Worm (Caenorhabditis elegans): ENCODE data around the gene sru-23.
"Not testable (repeated sequence)": the region's sequence is repeated elsewhere in the genome, so short reads cannot be mapped to it uniquely, and the experiment has no call there.

The sru-23 gene

ce11 chrV:15970820-15971219 lies 1.6 kb downstream of the sru-23 start:
- TF ChIP-seq unc-62 (GFP tag; optimal IDR thresholded peaks at IDR 0.05) = no peak

DNA sequence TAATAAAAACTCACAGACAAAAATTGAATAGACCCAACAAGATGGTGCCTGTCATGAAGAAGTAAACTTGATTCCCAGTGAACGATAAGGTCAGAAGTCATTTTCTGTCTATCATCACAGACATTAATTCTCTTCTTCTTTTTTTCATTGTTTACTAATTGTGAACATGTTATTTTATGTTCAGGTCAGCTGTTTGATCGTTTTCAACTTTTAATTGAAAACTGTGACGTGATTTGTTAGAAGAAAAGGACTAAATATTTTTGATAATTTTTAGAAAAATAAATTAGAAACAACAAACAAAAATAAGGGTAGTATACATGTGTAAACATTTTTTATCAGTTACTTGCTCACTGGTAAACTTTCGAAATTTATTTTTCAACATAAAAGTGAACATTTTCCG lies 2.7 kb downstream of the sru-23 start, which contains the start of gene F36G9.7:
TSS of gene F36G9.7 (minus strand) at position 101 of the 400 bp plus-strand sequence.
- TF ChIP-seq unc-62 (GFP tag; optimal IDR thresholded peaks at IDR 0.05) = no peak

DNA sequence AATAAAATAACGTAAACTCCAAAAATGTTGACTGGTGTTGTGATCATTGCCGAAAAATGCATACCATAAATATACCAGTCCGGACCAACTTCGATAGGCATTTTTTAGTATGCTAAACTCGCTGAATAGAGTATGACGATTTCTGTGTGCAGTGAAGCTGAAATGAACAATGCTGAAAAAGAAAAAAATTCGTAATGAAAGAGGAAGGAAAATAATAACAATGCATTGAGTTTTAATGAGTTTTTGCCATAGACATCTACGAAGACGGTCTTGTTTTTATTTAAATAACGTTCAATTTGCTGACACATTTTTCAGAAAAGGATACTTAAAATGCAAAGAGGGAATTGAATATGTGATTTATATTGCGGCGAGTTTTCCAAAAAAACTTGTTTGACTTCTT lies 4.8 kb downstream of the sru-23 start, which contains the start of gene sri-1:
TSS of gene sri-1 (minus strand) at position 101 of the 400 bp plus-strand sequence.
- no peak for TF ChIP-seq unc-62 (GFP tag; optimal IDR thresholded peaks at IDR 0.05)

- no peak for TF ChIP-seq unc-62 (GFP tag; optimal IDR thresholded peaks at IDR 0.05)
Measured at ce11 chrV:15965114-15965513, 7.3 kb downstream of the sru-23 start, which contains the start of gene sri-2. TSS of gene sri-2 (minus strand) at chrV:15965214.

- no peak for TF ChIP-seq unc-62 (GFP tag; optimal IDR thresholded peaks at IDR 0.05)
Measured at ce11 chrV:15959456-15959855, 12.9 kb downstream of the sru-23 start.

DNA sequence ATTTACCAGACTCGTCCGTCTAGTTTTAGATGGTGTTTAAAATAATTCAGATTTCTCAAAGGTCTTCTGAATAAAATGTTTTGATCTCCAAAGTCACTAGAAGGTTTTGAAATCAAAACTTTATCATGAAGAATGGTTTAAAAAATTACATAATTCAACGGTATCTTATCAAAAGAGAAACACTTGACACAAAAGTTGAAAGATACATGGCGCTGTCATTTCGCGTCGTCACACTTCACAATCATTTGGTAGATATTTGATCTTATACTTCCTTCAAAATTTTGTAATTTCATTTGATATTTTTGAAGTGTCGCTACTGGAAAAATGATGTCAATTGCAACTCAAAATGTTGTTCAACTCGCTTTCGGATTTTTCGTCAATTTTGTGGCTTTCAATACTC lies 15.3 kb downstream of the sru-23 start, which contains the start of gene F36G9.3:
TSS of gene F36G9.3 (plus strand) at position 301 of the 400 bp plus-strand sequence.
- TF ChIP-seq unc-62 (GFP tag; optimal IDR thresholded peaks at IDR 0.05) = no peak

DNA sequence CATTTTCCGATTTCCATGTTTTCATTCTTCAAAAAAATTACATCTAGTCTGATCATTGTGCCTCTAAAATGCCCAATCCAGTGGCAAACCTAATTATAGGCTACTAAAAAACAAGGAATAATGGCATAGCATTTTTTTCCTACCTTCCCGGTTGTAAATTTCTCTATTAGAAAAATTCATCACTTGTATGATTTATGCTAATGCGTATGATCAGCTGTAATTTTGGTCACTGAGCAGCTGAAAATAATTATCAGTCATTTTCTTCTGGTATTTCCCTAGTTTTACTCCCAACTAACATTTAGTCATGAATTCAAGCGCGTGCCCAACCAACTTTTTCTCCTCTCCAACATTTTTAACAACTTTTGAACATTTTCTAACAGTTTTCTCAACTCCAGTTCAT lies 16.9 kb downstream of the sru-23 start, which contains the start of gene srh-186:
TSS of gene srh-186 (plus strand) at position 301 of the 400 bp plus-strand sequence.
- TF ChIP-seq unc-62 (GFP tag; optimal IDR thresholded peaks at IDR 0.05) = no peak

DNA sequence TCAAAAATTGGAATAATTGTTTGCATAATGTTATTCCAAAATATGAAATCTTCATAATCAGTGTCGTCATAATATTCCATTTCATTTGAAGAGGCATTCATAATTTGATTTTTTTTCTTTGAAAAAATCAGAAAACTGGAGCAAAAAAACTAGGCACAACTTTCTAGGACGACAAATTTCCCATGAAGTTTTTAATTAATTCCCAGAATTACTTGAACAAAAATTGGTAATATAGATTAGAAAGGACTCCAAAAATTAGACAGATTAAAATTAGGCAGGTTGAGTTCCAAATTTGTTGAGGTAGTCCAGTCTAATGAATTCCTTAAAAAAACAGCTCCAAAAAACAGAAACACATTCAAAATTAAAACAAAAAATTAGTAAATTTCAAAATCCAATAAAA lies 17.5 kb downstream of the sru-23 start, which contains the start of gene srw-57:
TSS of gene srw-57 (minus strand) at position 101 of the 400 bp plus-strand sequence.
- no peak for TF ChIP-seq unc-62 (GFP tag; optimal IDR thresholded peaks at IDR 0.05)

- TF ChIP-seq unc-62 (GFP tag; optimal IDR thresholded peaks at IDR 0.05) = no peak
Measured at ce11 chrV:15952762-15953161, 19.6 kb downstream of the sru-23 start, which contains the start of gene srw-56. TSS of gene srw-56 (minus strand) at chrV:15952862.

- TF ChIP-seq unc-62 (GFP tag; optimal IDR thresholded peaks at IDR 0.05) = no peak
Measured at ce11 chrV:15950903-15951302, 21.5 kb downstream of the sru-23 start, which contains the start of gene srw-59. TSS of gene srw-59 (minus strand) at chrV:15951003.

DNA sequence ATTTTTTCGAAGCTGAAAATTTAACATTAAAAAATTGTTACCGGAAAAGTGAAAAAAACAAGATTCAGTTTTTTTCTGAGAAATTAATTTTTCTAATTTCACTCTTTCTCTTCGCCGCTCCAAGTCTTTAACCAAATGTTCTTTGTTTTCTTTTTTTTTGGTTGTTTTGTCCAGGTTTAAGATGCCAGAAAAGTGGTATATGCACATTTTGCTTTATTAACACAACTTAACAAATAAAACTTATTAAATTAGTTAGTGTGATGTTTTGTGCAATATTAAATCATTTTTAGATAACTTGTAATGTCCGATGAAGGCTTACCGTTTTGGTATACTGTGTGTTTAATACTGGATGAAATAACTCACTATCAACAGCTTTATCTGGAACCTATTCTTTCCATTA lies 29.3 kb downstream of the sru-23 start, which contains the start of gene srw-53:
TSS of gene srw-53 (plus strand) at position 301 of the 400 bp plus-strand sequence.
- no peak for TF ChIP-seq unc-62 (GFP tag; optimal IDR thresholded peaks at IDR 0.05)

ce11 chrV:15940254-15940653 lies 32.1 kb downstream of the sru-23 start, which contains the start of gene srw-55:
TSS of gene srw-55 (minus strand) at chrV:15940354.
- no peak for TF ChIP-seq unc-62 (GFP tag; optimal IDR thresholded peaks at IDR 0.05)

DNA sequence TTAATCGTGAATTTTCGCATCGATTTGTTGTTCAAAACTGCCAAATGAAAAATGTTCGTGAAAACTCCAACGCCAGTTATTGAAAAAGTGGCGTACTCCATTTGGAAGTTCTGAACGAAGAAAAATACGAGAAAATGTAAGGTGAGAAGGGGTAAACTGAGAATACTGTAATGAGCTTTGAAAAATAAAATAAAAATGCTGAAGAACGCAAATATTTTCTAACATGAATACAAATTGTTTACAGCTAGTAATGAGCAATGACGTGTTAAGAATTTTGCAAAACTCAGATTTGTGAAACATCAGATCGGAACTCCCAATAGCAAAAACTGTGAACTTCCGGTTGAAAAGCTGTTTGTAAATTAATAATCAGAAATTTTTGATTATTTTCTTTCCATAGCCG lies 40.0 kb downstream of the sru-23 start, which contains the start of gene srw-26:
TSS of gene srw-26 (minus strand) at position 101 of the 400 bp plus-strand sequence.
- TF ChIP-seq unc-62 (GFP tag; optimal IDR thresholded peaks at IDR 0.05) = no peak

DNA sequence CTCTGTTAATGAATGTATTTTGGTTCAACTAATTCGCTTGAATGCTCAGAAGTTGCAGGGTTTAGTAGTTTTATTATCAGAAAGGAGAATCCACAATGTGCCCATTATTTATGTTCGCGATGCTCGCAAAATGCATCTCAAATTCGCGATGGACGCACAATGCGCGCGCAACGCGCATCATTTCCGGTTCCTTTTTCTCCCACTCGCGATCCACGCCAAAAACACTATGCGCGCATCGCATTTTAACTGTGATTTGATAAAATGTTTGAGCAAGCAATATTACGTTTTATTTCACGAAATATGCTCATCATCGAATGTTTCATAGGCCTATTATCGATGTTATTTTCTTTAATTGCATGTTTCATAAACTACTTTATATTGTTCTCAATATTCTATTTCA lies 42.5 kb downstream of the sru-23 start, which contains the start of gene srbc-77:
TSS of gene srbc-77 (plus strand) at position 301 of the 400 bp plus-strand sequence.
- TF ChIP-seq unc-62 (GFP tag; optimal IDR thresholded peaks at IDR 0.05) = not testable (repeated sequence)

DNA sequence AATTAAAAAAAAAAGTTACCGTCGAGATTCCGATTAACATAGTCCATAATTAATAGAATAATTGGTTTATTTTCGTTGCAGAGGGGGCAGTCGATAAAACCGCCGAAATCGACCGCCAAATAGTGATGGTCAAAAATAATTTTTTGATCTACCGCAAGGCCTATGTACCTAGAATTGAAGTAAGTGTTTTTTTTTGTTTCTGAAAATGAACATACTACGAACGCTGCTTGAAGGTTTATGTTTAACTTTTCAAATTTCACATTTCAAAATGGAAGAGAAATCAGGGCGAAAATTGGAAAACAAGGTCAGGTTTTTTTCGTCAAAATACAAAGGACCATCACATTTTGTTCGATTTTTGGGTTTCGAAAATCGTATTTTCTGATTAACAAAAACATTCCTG lies 44.1 kb downstream of the sru-23 start, which contains the start of gene pzf-1:
TSS of gene pzf-1 (minus strand) at position 101 of the 400 bp plus-strand sequence.
- no peak for TF ChIP-seq unc-62 (GFP tag; optimal IDR thresholded peaks at IDR 0.05)

DNA sequence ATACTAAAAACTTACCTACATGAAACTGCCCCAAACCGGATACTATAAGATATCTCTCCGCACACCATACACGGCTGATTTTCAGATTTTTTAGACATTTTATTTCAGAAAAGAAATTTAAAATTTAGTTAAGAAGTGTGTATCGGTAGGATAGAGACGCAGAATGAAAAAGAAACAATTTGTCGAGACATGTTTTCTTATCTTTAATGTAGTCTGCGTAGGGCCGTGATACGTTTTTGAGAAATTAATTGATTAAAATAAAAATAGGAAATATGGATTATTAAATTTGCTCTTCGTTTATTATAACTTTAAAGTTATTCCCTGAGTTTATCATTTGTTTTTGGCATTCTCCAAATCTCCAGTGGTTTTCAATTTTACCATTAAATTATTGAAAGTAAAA lies 48.1 kb downstream of the sru-23 start, which contains the start of gene nhr-108:
TSS of gene nhr-108 (minus strand) at position 166 of the 400 bp plus-strand sequence.
- TF ChIP-seq unc-62 (GFP tag; optimal IDR thresholded peaks at IDR 0.05) = no peak

DNA sequence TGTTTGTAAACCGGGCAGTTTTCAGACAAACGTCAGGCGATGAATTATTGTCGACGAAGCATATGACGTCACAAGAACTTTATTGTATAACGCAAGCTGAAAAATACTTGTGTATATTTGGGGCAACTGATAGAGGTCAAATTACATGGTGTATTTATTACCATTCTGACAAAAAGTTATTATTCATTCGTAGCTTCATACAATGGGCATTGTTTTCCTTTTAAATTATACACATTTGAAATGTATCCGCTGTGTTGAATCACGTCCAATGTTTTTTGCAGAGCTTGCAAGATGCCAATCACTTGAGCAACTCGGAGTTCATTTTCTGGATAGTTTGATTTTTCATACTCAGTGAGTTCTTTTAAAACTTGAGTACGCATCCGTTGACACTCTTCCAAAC lies 49.4 kb downstream of the sru-23 start, which contains the start of gene F35E8.13:
TSS of gene F35E8.13 (plus strand) at position 301 of the 400 bp plus-strand sequence.
- no peak for TF ChIP-seq unc-62 (GFP tag; optimal IDR thresholded peaks at IDR 0.05)

Measured in whole organism, dauer.